Fruit fly (Drosophila melanogaster): ENCODE data around the gene Swt1.

The Swt1 gene

dm6 chrX:18129297-18129696 is 39.0 kb upstream of the Swt1 start (continued):
- TF ChIP-seq CG9876 (GFP tag; optimal IDR thresholded peaks at IDR 0.05) (no peak), CG16813 (GFP tag; IDR thresholded peaks at IDR 0.05; ENCODE audit: partially characterized antibody) (peak; percentile 58), CG17359 (tag; optimal IDR thresholded peaks at IDR 0.05) (no peak), ind (GFP tag; optimal IDR thresholded peaks at IDR 0.05) (no peak), HLH4C (GFP tag; IDR thresholded peaks at IDR 0.05; ENCODE audit: partially characterized antibody) (peak; percentile 67), CG3065 (GFP tag; optimal IDR thresholded peaks at IDR 0.05) (no peak), CG8944 (GFP tag; optimal IDR thresholded peaks at IDR 0.05) (no peak), Scr (GFP tag; IDR thresholded peaks at IDR 0.05; ENCODE audit: partially characterized antibody) (peak; percentile 9; the same call in 1 of the 2 replicates), D19B (GFP tag; optimal IDR thresholded peaks at IDR 0.05) (peak; percentile 22), tna (GFP tag; IDR thresholded peaks at IDR 0.05; ENCODE audit: partially characterized antibody) (peak; percentile 52; the same call in 1 of the 2 replicates), CG3163 (GFP tag; optimal IDR thresholded peaks at IDR 0.05) (no peak), vnd (GFP tag; IDR thresholded peaks at IDR 0.05; ENCODE audit: partially characterized antibody) (peak; percentile 36; the same call in 1 of the 3 replicates), crp (GFP tag; optimal IDR thresholded peaks at IDR 0.05) (no peak), CG6791 (GFP tag; IDR thresholded peaks at IDR 0.05; ENCODE audit: partially characterized antibody) (peak; percentile 62; the same call in 2 of the 3 replicates)

- TF ChIP-seq CG18011 (GFP tag; optimal IDR thresholded peaks at IDR 0.05) (no peak), Oli (tag; optimal IDR thresholded peaks at IDR 0.05) (peak; percentile 28), HLHmδ (GFP tag; optimal IDR thresholded peaks at IDR 0.05) (no peak), Dbx (GFP tag; IDR thresholded peaks at IDR 0.05) (no peak), TFAM (GFP tag; optimal IDR thresholded peaks at IDR 0.05) (no peak), CG31441 (GFP tag; IDR thresholded peaks at IDR 0.05) (no peak), Mes4 (GFP tag; optimal IDR thresholded peaks at IDR 0.05) (no peak), CG15011 (GFP tag; optimal IDR thresholded peaks at IDR 0.05) (peak; percentile 36), CG32772 (GFP tag; IDR thresholded peaks at IDR 0.05) (no peak), Dad (GFP tag; optimal IDR thresholded peaks at IDR 0.05) (no peak), tx (GFP tag; optimal IDR thresholded peaks at IDR 0.05) (no peak), Rx (GFP tag; IDR thresholded peaks at IDR 0.05) (no peak), CG17829 (tag; optimal IDR thresholded peaks at IDR 0.05) (no peak), CG12104 (GFP tag; optimal IDR thresholded peaks at IDR 0.05) (no peak), Abd-B (GFP tag; optimal IDR thresholded peaks at IDR 0.05) (no peak), CG3281 (GFP tag; optimal IDR thresholded peaks at IDR 0.05) (peak; percentile 58), Antp (GFP tag; optimal IDR thresholded peaks at IDR 0.05) (no peak), dm (GFP tag; optimal IDR thresholded peaks at IDR 0.05) (no peak), jigr1 (GFP tag; IDR thresholded peaks at IDR 0.05) (no peak), Eip74EF (GFP tag; optimal IDR thresholded peaks at IDR 0.05) (no peak), BEAF-32 (GFP tag; optimal IDR thresholded peaks at IDR 0.05) (no peak), CG34422 (GFP tag; IDR thresholded peaks at IDR 0.05) (no peak), Hmx (GFP tag; optimal IDR thresholded peaks at IDR 0.05) (no peak), CG16779 (GFP tag; IDR thresholded peaks at IDR 0.05) (no peak), Atf3 (GFP tag; optimal IDR thresholded peaks at IDR 0.05) (no peak), sob (GFP tag; IDR thresholded peaks at IDR 0.05) (no peak), Myb (GFP tag; optimal IDR thresholded peaks at IDR 0.05) (no peak), dmrt11E (tag; optimal IDR thresholded peaks at IDR 0.05) (no peak), Max (GFP tag; optimal IDR thresholded peaks at IDR 0.05) (peak; percentile 4), nom (GFP tag; optimal IDR thresholded peaks at IDR 0.05) (no peak), CG15269 (tag; optimal IDR thresholded peaks at IDR 0.05) (peak; percentile 42), cad (GFP tag; optimal IDR thresholded peaks at IDR 0.05) (no peak), CG1529 (GFP tag; optimal IDR thresholded peaks at IDR 0.05) (no peak), fru (optimal IDR thresholded peaks at IDR 0.05) (no peak), CG2889 (GFP tag; IDR thresholded peaks at IDR 0.05) (no peak), wdn (GFP tag; IDR thresholded peaks at IDR 0.05) (no peak), CG14441 (GFP tag; IDR thresholded peaks at IDR 0.05) (no peak)
Observed at dm6 chrX:18125520-18125919, 35.2 kb upstream of the Swt1 start.

Data from whole organism, embryonic.